Fruit fly (Drosophila melanogaster) whole organism, embryonic: ENCODE results near the gene Yip1d1.

Experiments
- Adf1 ChIP-seq: fragments of 200-800 bp; sonication (Bioruptor generic); IDR thresholded peaks from 2 replicates; pipeline ENCODE4 v1.3.6; 2022; ENCODE audit warnings: missing biosample characterization, missing genetic modification characterization
- B-H2 ChIP-seq: fragments of 200-800 bp; sonication (Bioruptor generic); optimal IDR thresholded peaks from 2 replicates; lab custom pipeline; 2018; ENCODE audit warnings: missing biosample characterization, mild to moderate bottlenecking, missing genetic modification characterization
- BtbVII ChIP-seq: fragments of 200-800 bp; sonication (Bioruptor generic); optimal IDR thresholded peaks from 3 replicates; lab custom pipeline; 2017; ENCODE audit warnings: missing biosample characterization, mild to moderate bottlenecking, missing genetic modification characterization
- CG12659 ChIP-seq: fragments of 200-800 bp; sonication (Bioruptor generic); optimal IDR thresholded peaks from 3 replicates; lab custom pipeline; 2017; ENCODE audit warnings: mild to moderate bottlenecking, missing biosample characterization, missing genetic modification reagents, missing genetic modification characterization
- CG12744 ChIP-seq: fragments of 200-800 bp; sonication (Bioruptor generic); optimal IDR thresholded peaks from 2 replicates; lab custom pipeline; 2016; ENCODE audit warnings: missing biosample characterization, missing genetic modification characterization
- CG13296 ChIP-seq: fragments of 200-800 bp; sonication (Bioruptor generic); optimal IDR thresholded peaks from 3 replicates; lab custom pipeline; 2018; ENCODE audit warnings: missing biosample characterization, mild to moderate bottlenecking, missing genetic modification characterization
- CG13894 ChIP-seq: fragments of 200-800 bp; sonication (Bioruptor generic); optimal IDR thresholded peaks from 3 replicates; lab custom pipeline; 2018; ENCODE audit warnings: missing biosample characterization, mild to moderate bottlenecking, missing genetic modification characterization, moderate library complexity
- CG16863 ChIP-seq: fragments of 200-800 bp; sonication (Bioruptor generic); optimal IDR thresholded peaks from 3 replicates; lab custom pipeline; 2016; ENCODE audit warnings: missing biosample characterization, missing genetic modification characterization
- CG3838 ChIP-seq: fragments of 200-800 bp; sonication (Bioruptor generic); optimal IDR thresholded peaks from 3 replicates; lab custom pipeline; 2016; ENCODE audit warnings: missing biosample characterization, missing genetic modification characterization
- CG4282 ChIP-seq: fragments of 200-800 bp; sonication (Bioruptor generic); optimal IDR thresholded peaks from 2 replicates; lab custom pipeline; 2016; ENCODE audit warnings: missing biosample characterization, missing genetic modification characterization
- CG4707 ChIP-seq: fragments of 200-800 bp; sonication (Bioruptor generic); optimal IDR thresholded peaks from 2 replicates; lab custom pipeline; 2018; ENCODE audit warnings: missing biosample characterization, mild to moderate bottlenecking, missing genetic modification characterization, moderate library complexity
- CG6272 ChIP-seq: fragments of 200-800 bp; sonication (Bioruptor generic); IDR thresholded peaks from 2 replicates; pipeline ENCODE4 v1.3.6; 2022; ENCODE audit warnings: missing biosample characterization, missing genetic modification characterization
- CG7271 ChIP-seq: fragments of 200-800 bp; sonication (Bioruptor generic); optimal IDR thresholded peaks from 2 replicates; lab custom pipeline; 2018; ENCODE audit warnings: missing biosample characterization, mild to moderate bottlenecking, missing genetic modification characterization, moderate library complexity
- CG7928 ChIP-seq: fragments of 200-800 bp; sonication (Bioruptor generic); optimal IDR thresholded peaks from 2 replicates; lab custom pipeline; 2017; ENCODE audit warnings: missing biosample characterization, mild to moderate bottlenecking, missing genetic modification characterization
- D ChIP-seq, 2 experiments: fragments of 200-800 bp in 1 of 2; fragments of >200 bp in 1 of 2; sonication (Bioruptor generic) in 1 of 2; optimal IDR thresholded peaks; 2 replicates in 1 of 2; 3 replicates in 1 of 2; lab custom pipeline; 2017; ENCODE audit warnings: mild to moderate bottlenecking in 1 of 2, missing biosample characterization in 1 of 2, missing genetic modification characterization in 1 of 2, missing genetic modification reagents in 1 of 2
- Dbx ChIP-seq: fragments of 200-800 bp; sonication (Bioruptor generic); IDR thresholded peaks from 3 replicates; pipeline ENCODE4 v1.3.6; 2022; ENCODE audit warnings: missing biosample characterization, missing genetic modification characterization
- Drgx ChIP-seq: fragments of 200-800 bp; sonication (Bioruptor generic); IDR thresholded peaks from 2 replicates; pipeline ENCODE4 v1.3.6; 2022; ENCODE audit warnings: missing biosample characterization, missing genetic modification characterization
- E2f2 ChIP-seq: fragments of 200-800 bp; sonication (Bioruptor generic); IDR thresholded peaks from 2 replicates; pipeline ENCODE4 v1.3.6; 2022; ENCODE audit warnings: missing biosample characterization, missing genetic modification characterization
- H15 ChIP-seq: fragments of 200-800 bp; sonication (Bioruptor generic); IDR thresholded peaks from 3 replicates; pipeline ENCODE4 v1.3.6; 2022; ENCODE audit warnings: missing biosample characterization, missing genetic modification characterization
- Hr39 ChIP-seq: fragments of >200 bp; optimal IDR thresholded peaks from 2 replicates; lab custom pipeline; 2017
- Lhr ChIP-seq: fragments of 200-800 bp; sonication (Bioruptor generic); optimal IDR thresholded peaks from 3 replicates; lab custom pipeline; 2017; ENCODE audit warnings: mild to moderate bottlenecking, missing biosample characterization, missing genetic modification reagents, missing genetic modification characterization
- MESR4 ChIP-seq: fragments of 200-800 bp; sonication (Bioruptor generic); optimal IDR thresholded peaks from 2 replicates; lab custom pipeline; 2018; ENCODE audit warnings: missing biosample characterization, mild to moderate bottlenecking, missing genetic modification characterization, moderate library complexity
- NFAT ChIP-seq: fragments of 200-800 bp; sonication (Bioruptor generic); IDR thresholded peaks from 2 replicates; pipeline ENCODE4 v1.3.6; 2022; ENCODE audit warnings: missing biosample characterization, missing genetic modification characterization
- PHDP ChIP-seq: fragments of 200-800 bp; sonication (Bioruptor generic); optimal IDR thresholded peaks from 3 replicates; lab custom pipeline; 2018; ENCODE audit warnings: missing biosample characterization, mild to moderate bottlenecking, missing genetic modification characterization, moderate library complexity
- Sox100B ChIP-seq: fragments of 200-800 bp; sonication (Bioruptor generic); optimal IDR thresholded peaks from 3 replicates; lab custom pipeline; 2018; ENCODE audit warnings: missing biosample characterization, mild to moderate bottlenecking, missing genetic modification characterization
- Stat92E ChIP-seq, 3 experiments: fragments of >200 bp in 2 of 3; fragments of 200-800 bp in 1 of 3; sonication (Bioruptor generic) in 1 of 3; optimal IDR thresholded peaks; 2 replicates each; lab custom pipeline; 2017 to 2019; ENCODE audit warnings: missing biosample characterization in 3 of 3, missing genetic modification characterization in 3 of 3, mild to moderate bottlenecking in 1 of 3, moderate library complexity in 1 of 3
- Taf1 ChIP-seq: fragments of 200-800 bp; sonication (Bioruptor generic); IDR thresholded peaks from 2 replicates; pipeline ENCODE4 v1.3.6; 2022; ENCODE audit warnings: missing biosample characterization, missing genetic modification characterization
- Vsx1 ChIP-seq: fragments of 200-800 bp; sonication (Bioruptor generic); optimal IDR thresholded peaks from 2 replicates; lab custom pipeline; 2017; ENCODE audit warnings: missing biosample characterization, mild to moderate bottlenecking, missing genetic modification characterization, missing genetic modification reagents
- Xbp1 ChIP-seq: fragments of 200-800 bp; sonication (Bioruptor generic); optimal IDR thresholded peaks from 3 replicates; lab custom pipeline; 2016; ENCODE audit warnings: missing biosample characterization, mild to moderate bottlenecking, missing genetic modification characterization
- amos ChIP-seq: fragments of 200-800 bp; sonication (Bioruptor generic); IDR thresholded peaks from 2 replicates; pipeline ENCODE4 v1.3.6; 2022; ENCODE audit warnings: missing biosample characterization, missing genetic modification characterization; ENCODE audit not compliant: partially characterized antibody
- bowl ChIP-seq: fragments of 200-800 bp; sonication (Bioruptor generic); IDR thresholded peaks from 2 replicates; pipeline ENCODE4 v1.3.6; 2022; ENCODE audit warnings: missing biosample characterization, missing genetic modification characterization
- bsh ChIP-seq, 2 experiments: fragments of 200-800 bp; sonication (Bioruptor generic); optimal IDR thresholded peaks; 2 replicates each; lab custom pipeline; 2017 to 2018; ENCODE audit warnings: mild to moderate bottlenecking in 2 of 2, missing biosample characterization in 2 of 2, missing genetic modification characterization in 2 of 2, moderate library complexity in 1 of 2
- cad ChIP-seq: fragments of >200 bp; optimal IDR thresholded peaks from 2 replicates; lab custom pipeline; 2017; ENCODE audit warnings: missing biosample characterization, missing genetic modification characterization
- en ChIP-seq: fragments of 200-800 bp; sonication (Bioruptor generic); optimal IDR thresholded peaks from 2 replicates; lab custom pipeline; 2016; ENCODE audit warnings: missing biosample characterization, missing genetic modification characterization
- eyg ChIP-seq: fragments of 200-800 bp; sonication (Bioruptor generic); optimal IDR thresholded peaks from 3 replicates; lab custom pipeline; 2016; ENCODE audit warnings: missing biosample characterization, missing genetic modification characterization
- hb ChIP-seq: fragments of 200-800 bp; sonication (Bioruptor generic); IDR thresholded peaks from 3 replicates; pipeline ENCODE4 v1.3.6; 2022; ENCODE audit warnings: missing biosample characterization, missing genetic modification characterization; ENCODE audit not compliant: partially characterized antibody
- jumu ChIP-seq: fragments of 200-800 bp; sonication (Bioruptor generic); optimal IDR thresholded peaks from 3 replicates; lab custom pipeline; 2016; ENCODE audit warnings: missing biosample characterization, missing genetic modification characterization
- ken ChIP-seq: fragments of 200-800 bp; sonication (Bioruptor generic); IDR thresholded peaks from 3 replicates; pipeline ENCODE4 v1.3.6; 2022; ENCODE audit warnings: missing biosample characterization, missing genetic modification characterization
- klu ChIP-seq: fragments of 200-800 bp; sonication (Bioruptor generic); IDR thresholded peaks from 2 replicates; pipeline ENCODE4 v1.3.6; 2022; ENCODE audit warnings: missing biosample characterization, missing genetic modification characterization
- kni ChIP-seq: fragments of 200-800 bp; sonication (Bioruptor generic); optimal IDR thresholded peaks from 3 replicates; lab custom pipeline; 2017; ENCODE audit warnings: mild to moderate bottlenecking, missing biosample characterization, missing genetic modification reagents, missing genetic modification characterization
- knrl ChIP-seq: fragments of 200-800 bp; sonication (Bioruptor generic); IDR thresholded peaks from 3 replicates; pipeline ENCODE4 v1.3.6; 2022; ENCODE audit warnings: missing biosample characterization, missing genetic modification characterization; ENCODE audit not compliant: partially characterized antibody
- lab ChIP-seq: fragments of 200-800 bp; sonication (Bioruptor generic); optimal IDR thresholded peaks from 3 replicates; lab custom pipeline; 2017; ENCODE audit warnings: missing biosample characterization, missing genetic modification characterization, mild to moderate bottlenecking, moderate library complexity, missing genetic modification reagents
- mam ChIP-seq: fragments of 200-800 bp; sonication (Bioruptor generic); optimal IDR thresholded peaks from 3 replicates; lab custom pipeline; 2016; ENCODE audit warnings: missing biosample characterization, missing genetic modification characterization
- pita ChIP-seq: fragments of 200-800 bp; sonication (Bioruptor generic); optimal IDR thresholded peaks from 2 replicates; lab custom pipeline; 2017; ENCODE audit warnings: missing biosample characterization, mild to moderate bottlenecking, missing genetic modification characterization
- pros ChIP-seq: fragments of 200-800 bp; sonication (Bioruptor generic); optimal IDR thresholded peaks from 3 replicates; lab custom pipeline; 2019; ENCODE audit warnings: missing biosample characterization, mild to moderate bottlenecking, missing genetic modification characterization, moderate library complexity
- run ChIP-seq: fragments of 200-800 bp; sonication (Bioruptor generic); optimal IDR thresholded peaks from 3 replicates; lab custom pipeline; 2018; ENCODE audit warnings: missing biosample characterization, mild to moderate bottlenecking, missing genetic modification characterization
- schlank ChIP-seq: fragments of 200-800 bp; sonication (Bioruptor generic); optimal IDR thresholded peaks from 2 replicates; lab custom pipeline; 2018; ENCODE audit warnings: missing biosample characterization, mild to moderate bottlenecking, missing genetic modification characterization
- sqz ChIP-seq: fragments of 200-800 bp; sonication (Bioruptor generic); optimal IDR thresholded peaks from 3 replicates; lab custom pipeline; 2018; ENCODE audit warnings: missing biosample characterization, mild to moderate bottlenecking, missing genetic modification characterization
- tna ChIP-seq: fragments of 200-800 bp; sonication (Bioruptor generic); IDR thresholded peaks from 2 replicates; pipeline ENCODE4 v1.3.6; 2022; ENCODE audit warnings: missing biosample characterization, missing genetic modification characterization; ENCODE audit not compliant: partially characterized antibody
- usp ChIP-seq: fragments of >200 bp; optimal IDR thresholded peaks from 2 replicates; lab custom pipeline; 2017; ENCODE audit warnings: missing biosample characterization, missing genetic modification characterization

Gene Yip1d1

DNA sequence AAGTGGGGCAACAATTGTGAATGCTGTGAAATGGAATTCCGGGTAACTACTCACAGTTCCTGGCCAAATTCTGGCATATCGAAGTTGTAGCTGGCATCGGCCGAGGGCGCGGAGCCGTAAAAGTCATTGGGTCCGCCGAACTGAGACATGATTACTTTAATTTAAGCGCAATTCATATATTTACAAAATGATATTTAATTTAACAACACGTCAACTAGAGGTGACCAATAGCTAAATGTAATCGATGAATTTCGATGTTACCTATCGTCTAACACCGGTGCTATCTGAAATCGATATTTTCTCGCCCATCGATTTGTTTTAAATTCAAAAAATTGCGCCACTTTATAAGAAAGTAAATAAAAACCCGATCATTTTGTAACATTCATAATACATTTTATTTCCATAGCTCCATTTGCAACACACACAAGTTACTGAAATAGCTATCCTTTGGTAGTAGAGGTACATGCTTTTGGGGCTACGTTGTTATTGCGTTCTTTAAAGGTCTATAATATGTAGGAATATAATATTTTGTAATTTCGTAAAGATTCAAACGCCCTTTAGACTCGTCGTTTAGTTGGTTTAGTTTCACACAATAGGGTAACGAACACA, at the start of gene Yip1d1 (continued):
- TF ChIP-seq CG4707 (no peak), en (GFP tag; lab: Kevin White, UChicago) (no peak), CG7271 (tag; lab: Kevin White, UChicago) (no peak), NFAT (GFP tag; lab: Robert Waterston, UW) (no peak), bsh (GFP tag; optimal IDR thresholded peaks at IDR 0.05; lab: Kevin White, UChicago) (no peak), cad (GFP tag; lab: Kevin White, UChicago) (no peak), klu (GFP tag; lab: Robert Waterston, UW) (no peak), kni (GFP tag; lab: Kevin White, UChicago) (no peak), BtbVII (GFP tag; lab: Kevin White, UChicago) (no peak), Hr39 (lab: Kevin White, UChicago) (no peak), pita (GFP tag; lab: Kevin White, UChicago) (no peak), CG6272 (GFP tag; lab: Robert Waterston, UW) (no peak), run (no peak), CG3838 (no peak), hb (peak; percentile 92), Lhr (GFP tag; lab: Kevin White, UChicago) (no peak), D (optimal IDR thresholded peaks at IDR 0.05; lab: Kevin White, UChicago) (no peak), D (GFP tag; optimal IDR thresholded peaks at IDR 0.05; lab: Kevin White, UChicago) (no peak), jumu (no peak), mam (no peak), Adf1 (GFP tag; lab: Robert Waterston, UW) (no peak), eyg (GFP tag; lab: Kevin White, UChicago) (no peak), sqz (no peak), Dbx (0 out of 3 replicates have a peak, but pooled peaks have one; percentile 32), usp (GFP tag; lab: Kevin White, UChicago) (no peak), amos (GFP tag; lab: Robert Waterston, UW) (peak; percentile 94), Taf1 (no peak), Drgx (GFP tag; lab: Robert Waterston, UW) (no peak), Xbp1 (GFP tag; lab: Kevin White, UChicago) (peak; percentile 11), Vsx1 (GFP tag; lab: Kevin White, UChicago) (no peak), CG13894 (tag; lab: Kevin White, UChicago) (no peak), PHDP (tag; lab: Kevin White, UChicago) (peak; percentile 18), CG4282 (GFP tag; lab: Kevin White, UChicago) (no peak), Stat92E (GFP tag; optimal IDR thresholded peaks at IDR 0.05; lab: Kevin White, UChicago) (no peak), schlank (no peak), MESR4 (GFP tag; lab: Kevin White, UChicago) (peak; percentile 43), CG16863 (GFP tag; lab: Kevin White, UChicago) (no peak), knrl (peak; percentile 88), pros (GFP tag; lab: Kevin White, UChicago) (no peak), ken (GFP tag; lab: Robert Waterston, UW) (no peak), B-H2 (GFP tag; lab: Kevin White, UChicago) (no peak), lab (no peak), tna (GFP tag; lab: Robert Waterston, UW) (peak; percentile 97), CG12744 (GFP tag; lab: Kevin White, UChicago) (no peak), E2f2 (GFP tag; lab: Robert Waterston, UW) (peak; percentile 94), CG7928 (GFP tag; lab: Kevin White, UChicago) (no peak), CG13296 (no peak), bowl (GFP tag; lab: Robert Waterston, UW) (no peak), CG12659 (GFP tag; lab: Kevin White, UChicago) (peak; percentile 56), H15 (GFP tag; lab: Robert Waterston, UW) (no peak), Sox100B (no peak)
